Fruit fly (Drosophila melanogaster): ENCODE data around the gene Drp1.

Gene Drp1

DNA sequence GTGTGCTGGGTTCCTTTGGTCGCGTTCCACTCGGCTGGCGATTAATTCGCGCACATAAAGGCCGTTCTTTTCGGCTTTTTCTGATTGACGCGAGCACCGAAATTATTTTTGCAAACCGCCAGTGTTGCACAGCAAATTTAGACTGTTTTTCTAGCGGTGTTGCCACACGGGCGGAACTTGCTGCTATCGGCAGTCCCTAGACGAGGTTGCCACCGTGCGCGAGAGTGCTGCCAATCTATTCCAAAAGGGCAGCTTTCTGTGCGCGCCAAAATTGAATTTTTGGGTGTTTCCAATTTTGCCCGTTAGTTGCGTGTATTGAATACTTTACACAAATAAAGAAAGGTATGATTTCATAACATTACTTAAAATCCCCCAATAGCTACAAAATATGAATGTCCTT, at the start of gene Drp1:
Drp1 (minus strand) TSS at position 146 of the 400 bp plus-strand sequence.
- no peak for TF ChIP-seq CG17801 (GFP tag; optimal IDR thresholded peaks at IDR 0.05; ENCODE audit: partially characterized antibody)

DNA sequence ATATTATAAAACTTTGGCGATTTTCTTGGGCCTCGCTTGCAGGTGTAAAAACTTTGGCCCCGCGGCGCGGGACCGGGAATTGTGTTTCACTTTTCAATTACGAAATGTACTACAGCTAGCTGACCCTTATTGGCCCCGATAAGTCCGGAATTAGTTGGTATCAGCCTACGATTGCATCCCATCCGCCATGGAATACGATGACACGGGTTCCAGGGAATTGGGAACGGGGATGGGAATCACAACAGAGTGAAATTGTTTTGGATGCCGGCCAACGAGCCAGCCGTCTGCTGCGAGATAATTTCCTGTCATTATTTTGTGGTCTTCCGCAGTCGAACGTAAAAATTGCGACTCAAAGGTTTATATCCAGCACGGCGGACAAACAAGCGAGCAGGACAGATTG, 43.5 kb upstream of the Drp1 start:
- no peak for TF ChIP-seq CG17801 (GFP tag; optimal IDR thresholded peaks at IDR 0.05; ENCODE audit: partially characterized antibody)

DNA sequence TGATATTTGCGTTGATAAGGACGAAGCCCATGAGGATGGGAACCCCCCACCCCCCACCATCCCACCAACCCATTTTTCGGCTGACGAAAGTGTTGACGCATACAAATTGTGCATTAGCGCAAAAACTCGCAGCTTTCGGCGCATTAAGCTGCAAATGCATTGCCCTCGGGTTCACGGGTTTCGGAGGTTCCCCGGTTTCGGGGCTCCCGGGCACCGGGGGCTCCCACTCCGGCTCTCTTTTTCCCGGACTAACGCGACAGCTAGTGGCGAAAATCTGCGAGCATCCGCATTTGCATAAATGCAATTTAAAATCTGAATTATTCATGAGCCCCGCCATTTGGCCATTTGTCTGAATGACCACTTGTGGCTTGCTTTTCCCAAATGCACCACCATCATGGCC, 42.3 kb upstream of the Drp1 start:
- TF ChIP-seq CG17801 (GFP tag; optimal IDR thresholded peaks at IDR 0.05; ENCODE audit: partially characterized antibody), result no peak

DNA sequence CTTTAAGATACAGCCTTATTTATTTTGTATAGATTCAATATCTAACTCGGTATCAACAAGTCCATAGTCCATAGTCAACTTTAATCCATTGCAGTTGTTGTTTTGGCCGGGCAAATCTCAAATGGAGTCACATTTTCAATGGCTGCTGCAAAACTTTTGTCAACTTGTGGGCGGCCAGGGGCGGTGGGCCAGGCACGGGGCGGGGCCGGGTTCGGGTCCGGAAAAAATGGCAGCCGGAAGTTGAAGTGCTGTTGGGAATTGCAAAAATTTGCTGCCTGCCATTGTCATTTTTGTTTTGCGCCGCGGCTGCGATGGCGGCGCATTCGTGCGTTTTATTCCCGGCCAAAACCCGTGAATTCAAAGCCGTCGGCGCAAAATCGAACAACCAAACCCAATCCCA, 38.7 kb upstream of the Drp1 start:
- TF ChIP-seq CG17801 (GFP tag; optimal IDR thresholded peaks at IDR 0.05; ENCODE audit: partially characterized antibody), result no peak

DNA sequence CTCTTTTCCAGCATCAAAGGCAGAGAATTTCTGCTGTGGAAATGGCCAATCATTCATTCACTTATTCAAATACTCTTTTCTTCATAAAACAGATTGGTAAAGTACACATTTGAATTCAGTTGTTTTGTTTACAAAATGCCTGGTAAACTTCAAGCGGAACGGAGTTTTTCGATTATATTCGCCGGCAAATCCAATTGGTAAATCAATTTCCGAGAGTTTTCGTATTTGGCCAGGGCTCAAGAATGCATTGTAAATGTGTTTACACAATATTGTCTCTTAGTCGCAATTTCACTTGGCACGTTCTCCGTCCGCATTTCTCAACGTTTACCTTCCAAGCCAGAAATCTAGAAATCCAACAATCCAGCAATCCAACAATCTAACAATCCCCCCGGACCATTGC, 34.7 kb upstream of the Drp1 start, which contains the start of gene CG43403:
CG43403 (plus strand) TSS at position 301 of the 400 bp plus-strand sequence.
- TF ChIP-seq CG17801 (GFP tag; optimal IDR thresholded peaks at IDR 0.05; ENCODE audit: partially characterized antibody), result no peak

DNA sequence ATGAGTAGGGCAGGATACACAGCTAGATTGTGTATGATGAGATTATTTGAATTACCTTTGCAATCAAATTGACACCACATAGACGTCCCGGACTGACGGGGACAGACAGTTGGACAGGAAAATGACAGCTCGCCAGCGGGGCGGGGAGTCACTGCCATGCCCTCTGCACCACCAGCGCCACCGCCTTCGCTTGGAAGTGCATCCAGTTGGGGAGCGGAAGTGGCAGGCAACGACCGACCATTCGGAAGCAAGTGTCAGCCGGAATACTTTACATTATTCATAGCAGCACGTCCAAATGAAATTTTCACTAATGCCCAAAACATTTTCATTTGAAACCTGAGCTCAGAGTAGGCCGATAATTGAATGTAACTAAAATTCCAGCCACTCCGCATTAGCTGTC, 24.5 kb upstream of the Drp1 start, which contains the start of gene CG15395:
CG15395 (plus strand) TSS at position 301 of the 400 bp plus-strand sequence.
- TF ChIP-seq CG17801 (GFP tag; optimal IDR thresholded peaks at IDR 0.05; ENCODE audit: partially characterized antibody), result no peak

DNA sequence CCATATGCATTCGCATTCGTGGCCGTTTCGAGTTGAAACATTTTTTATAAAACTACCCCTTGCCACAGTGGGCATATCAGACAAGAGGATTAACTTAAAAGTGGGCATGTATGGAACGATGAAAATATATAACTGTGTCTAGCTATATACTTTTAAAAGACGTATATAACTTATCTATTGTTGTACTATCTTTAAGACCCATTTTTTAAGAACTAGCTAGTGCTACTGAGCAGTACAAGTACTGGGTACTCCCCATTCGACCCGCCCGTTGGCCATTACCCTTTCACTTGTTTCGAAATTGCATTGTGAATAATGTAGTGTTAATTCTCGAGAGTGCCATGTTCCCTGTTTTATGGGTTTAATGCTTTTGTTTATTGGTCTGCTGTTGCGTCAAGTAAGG, 21.5 kb upstream of the Drp1 start:
- no peak for TF ChIP-seq CG17801 (GFP tag; optimal IDR thresholded peaks at IDR 0.05; ENCODE audit: partially characterized antibody)

DNA sequence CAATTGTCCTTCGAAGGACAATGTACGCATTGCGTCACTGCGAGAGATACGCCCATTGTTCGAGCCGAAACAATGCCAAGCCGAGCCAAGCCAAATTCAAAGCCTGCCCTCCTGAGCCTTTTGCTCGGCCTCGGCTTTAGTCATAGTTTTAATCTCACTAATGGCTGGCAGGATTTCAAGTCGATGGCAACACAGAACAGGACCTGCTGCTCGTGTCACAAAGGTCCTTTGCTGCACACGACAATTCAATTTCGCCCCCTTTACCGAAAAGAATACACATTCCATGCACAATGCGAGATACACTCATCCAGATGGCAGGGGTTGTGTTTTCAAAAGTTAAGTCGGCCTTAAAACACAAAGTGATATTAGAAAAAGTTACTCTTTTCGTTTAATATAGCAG, 6.3 kb upstream of the Drp1 start, which contains the start of gene CG15394:
CG15394 (plus strand) TSS at position 301 of the 400 bp plus-strand sequence.
- TF ChIP-seq CG17801 (GFP tag; optimal IDR thresholded peaks at IDR 0.05; ENCODE audit: partially characterized antibody), result no peak

DNA sequence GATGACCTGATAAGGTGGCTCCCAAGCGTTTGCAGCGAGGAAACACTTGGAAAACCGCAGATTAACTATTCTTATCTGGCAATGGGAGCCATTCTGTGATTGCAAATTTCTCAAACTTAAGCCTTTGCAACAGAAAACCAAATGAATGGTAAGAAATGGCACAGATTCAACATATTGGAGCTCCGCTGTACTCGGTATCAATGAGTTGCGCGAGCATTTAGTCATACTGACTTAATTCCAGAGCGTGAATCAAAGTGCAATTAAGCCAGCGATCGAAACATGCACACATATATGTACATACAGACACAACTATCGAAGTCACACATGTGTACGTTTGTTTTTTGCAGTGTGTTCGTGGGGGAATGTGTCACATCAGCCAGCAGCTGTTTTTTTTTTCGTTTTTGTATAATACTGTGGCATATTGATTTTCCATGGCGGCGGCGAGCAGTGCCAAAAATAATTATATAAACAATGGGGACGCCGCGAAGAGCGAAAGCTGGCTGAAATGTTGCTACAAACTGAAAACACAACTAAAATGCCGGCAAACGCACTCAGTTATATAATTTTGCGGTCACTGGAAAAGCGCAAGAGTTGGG, 671 bp downstream of the Drp1 start:
- TF ChIP-seq CG17801 (GFP tag; optimal IDR thresholded peaks at IDR 0.05; ENCODE audit: partially characterized antibody), result no peak

DNA sequence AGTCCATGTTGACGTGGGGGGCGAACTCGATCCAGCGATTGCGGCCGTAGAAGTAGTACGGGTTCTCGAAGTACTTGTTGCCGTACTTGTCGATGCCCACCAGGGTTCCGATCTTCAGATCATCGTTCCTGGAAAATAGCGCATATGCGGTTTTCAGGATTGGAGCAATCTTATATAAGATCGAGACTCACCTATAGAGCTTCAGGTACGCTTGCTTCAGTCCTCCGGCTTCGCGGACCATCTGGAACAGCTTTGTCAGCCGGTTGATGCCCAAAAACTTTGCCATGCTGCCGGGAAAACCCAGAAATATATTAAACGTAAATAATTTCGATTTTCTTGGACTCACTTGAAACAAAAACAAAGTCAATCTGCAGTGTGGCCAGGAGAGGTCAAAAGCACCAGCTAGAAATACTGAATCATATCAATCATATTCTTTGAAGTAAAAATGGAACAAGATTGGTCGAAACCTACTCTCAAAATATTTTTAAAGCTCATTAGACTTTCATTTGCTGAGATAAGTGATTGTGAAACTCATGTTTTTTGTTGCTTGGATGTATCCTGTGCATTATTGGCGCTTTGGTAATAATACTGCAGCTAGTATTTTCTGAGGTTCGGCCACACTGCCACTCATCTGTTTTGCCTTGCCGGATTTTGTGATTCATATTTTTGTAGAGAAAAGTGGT, 5.4 kb downstream of the Drp1 start, which contains the start of the genes ND-B17.2 and Arpc5:
ND-B17.2 (minus strand) TSS at position 504 of the 683 bp plus-strand sequence.
Arpc5 (plus strand) TSS at position 624 of the 683 bp plus-strand sequence.
- TF ChIP-seq CG17801 (GFP tag; optimal IDR thresholded peaks at IDR 0.05; ENCODE audit: partially characterized antibody), result peak; percentile 33

DNA sequence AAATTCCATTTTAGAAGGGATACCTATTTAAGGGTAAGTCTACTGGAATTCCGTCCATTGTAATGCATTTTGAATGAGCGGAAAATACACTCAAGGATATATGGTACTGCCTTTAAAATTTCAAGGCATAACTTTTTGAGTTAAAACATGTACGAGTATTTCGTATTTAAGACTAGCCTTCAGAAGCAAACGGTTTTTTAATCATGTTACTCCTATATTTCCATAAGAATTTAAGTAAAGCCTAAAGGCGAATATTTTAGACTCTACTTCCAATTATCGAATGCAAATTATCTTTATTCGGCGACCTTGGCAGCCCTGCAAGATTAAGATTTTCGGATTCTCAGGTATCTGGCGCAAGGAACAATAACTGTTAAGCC, 7.9 kb downstream of the Drp1 start, which contains the start of gene Elba2:
Elba2 (plus strand) TSS at position 327 of the 377 bp plus-strand sequence.
- TF ChIP-seq CG17801 (GFP tag; optimal IDR thresholded peaks at IDR 0.05; ENCODE audit: partially characterized antibody), result no peak

DNA sequence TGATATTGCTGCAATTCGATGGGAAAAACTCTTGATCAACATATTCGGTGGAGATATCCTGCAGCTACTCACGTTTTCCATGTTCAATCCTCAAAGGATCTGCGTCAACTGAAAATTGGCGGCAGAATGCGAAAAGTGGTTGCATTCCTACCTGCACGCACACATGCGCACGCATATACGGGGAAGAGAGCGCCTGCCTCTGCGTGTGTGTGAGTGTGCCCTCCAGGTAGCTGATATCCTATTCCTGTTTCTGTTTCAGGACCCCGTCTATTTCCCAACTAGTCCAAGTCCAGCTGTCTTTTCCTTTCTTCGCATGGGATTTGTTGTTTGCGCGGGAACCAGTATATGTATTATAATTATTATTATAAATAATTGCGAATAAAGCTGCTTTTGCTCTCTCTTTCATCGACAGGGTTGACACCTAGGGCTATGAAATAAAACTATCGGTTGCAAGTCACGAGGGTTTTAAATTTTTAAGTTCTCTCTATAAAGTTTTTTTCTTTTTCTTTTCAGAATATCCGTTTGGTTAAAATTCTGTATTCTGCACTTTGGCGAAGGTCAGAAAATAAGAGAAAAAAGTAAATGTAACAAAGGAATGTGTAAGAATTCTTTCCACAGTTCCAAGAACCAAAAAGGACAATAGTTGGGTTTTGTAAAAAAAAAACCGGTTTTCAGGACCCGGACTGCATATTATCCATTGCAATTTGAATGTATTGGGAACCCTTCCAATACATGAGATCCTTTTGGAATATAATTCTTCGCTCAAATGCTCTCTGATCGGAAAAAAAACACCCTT, 8.5 kb downstream of the Drp1 start, which contains the start of gene insv:
insv (minus strand) TSS at position 433 of the 796 bp plus-strand sequence.
- no peak for TF ChIP-seq CG17801 (GFP tag; optimal IDR thresholded peaks at IDR 0.05; ENCODE audit: partially characterized antibody)

DNA sequence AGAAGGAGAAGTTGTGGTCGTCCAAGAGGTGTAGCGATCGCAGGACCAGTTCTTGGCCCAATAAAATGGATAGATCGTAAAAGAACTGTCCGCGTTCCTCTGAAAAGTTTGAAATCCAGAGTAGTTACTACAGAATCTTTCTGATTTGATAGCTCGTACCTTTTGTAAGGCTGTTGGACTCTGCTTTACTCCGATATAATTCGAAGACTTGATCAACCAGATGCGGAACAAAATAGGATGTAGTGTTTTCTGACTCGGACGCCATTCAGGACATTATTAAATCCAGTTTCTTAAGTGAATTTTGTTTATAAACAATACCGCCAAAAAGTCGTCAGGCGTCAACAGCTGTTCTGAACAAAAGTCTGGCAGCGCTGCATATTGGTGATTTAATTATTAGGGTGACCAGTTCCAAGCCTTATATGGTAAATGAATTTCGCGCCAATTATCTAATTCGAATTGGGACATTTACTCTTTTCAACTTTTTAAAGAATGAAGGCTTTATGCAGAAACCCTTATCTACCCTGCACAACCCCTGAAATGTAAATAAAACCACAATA, 10.4 kb downstream of the Drp1 start, which contains the start of the genes Rad1 and Sws1:
Rad1 (minus strand) TSS at position 336 of the 557 bp plus-strand sequence.
Sws1 (minus strand) TSS at position 336 of the 557 bp plus-strand sequence.
- TF ChIP-seq CG17801 (GFP tag; optimal IDR thresholded peaks at IDR 0.05; ENCODE audit: partially characterized antibody), result no peak

DNA sequence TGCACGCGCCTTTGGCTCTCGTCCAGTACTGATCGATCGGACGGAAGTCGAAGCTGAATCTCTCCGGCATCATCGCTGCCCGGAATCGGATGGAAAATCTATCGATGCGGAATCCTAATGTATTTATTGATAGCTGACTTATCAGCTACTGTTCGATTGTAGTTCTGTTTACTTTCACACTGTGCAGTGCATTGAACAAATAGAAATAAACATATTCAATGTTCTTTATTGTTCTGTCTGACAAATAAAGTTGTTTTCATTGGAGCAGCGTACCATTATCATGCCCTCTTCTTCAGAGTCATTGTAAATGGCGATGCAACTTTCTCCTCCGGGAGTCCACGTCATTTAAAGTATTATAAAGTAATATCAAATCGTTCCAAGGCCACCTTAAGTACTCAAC, 12.3 kb downstream of the Drp1 start, which contains the start of gene Cyp309a2:
Cyp309a2 (minus strand) TSS at position 101 of the 400 bp plus-strand sequence.
- TF ChIP-seq CG17801 (GFP tag; optimal IDR thresholded peaks at IDR 0.05; ENCODE audit: partially characterized antibody), result no peak

DNA sequence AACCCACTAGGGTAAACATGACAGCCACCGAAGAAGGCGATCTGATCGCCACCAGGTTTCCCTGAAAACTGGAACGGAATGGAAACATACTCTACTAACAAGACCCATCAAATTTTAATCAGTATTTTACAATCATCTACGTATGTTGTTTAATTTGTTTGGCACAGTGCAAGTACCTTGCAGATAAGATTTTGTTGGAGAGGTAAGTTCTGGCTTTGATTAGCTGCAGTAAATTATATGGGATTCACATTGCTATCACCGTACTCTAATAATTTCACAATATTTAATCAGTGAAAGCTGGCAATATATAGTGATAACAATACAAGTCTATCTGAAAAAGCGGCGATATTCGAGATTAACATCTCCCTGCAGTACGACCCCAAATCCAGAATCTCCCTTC, 20.5 kb downstream of the Drp1 start, which contains the start of gene Cyp309a1:
Cyp309a1 (minus strand) TSS at position 73 of the 400 bp plus-strand sequence.
- no peak for TF ChIP-seq CG17801 (GFP tag; optimal IDR thresholded peaks at IDR 0.05; ENCODE audit: partially characterized antibody)

Measured in ovary, adult (tissue).